Fruit fly (Drosophila melanogaster) whole organism, prepupa: ENCODE data around the gene MKP-4.

Experiments
- CG10631 ChIP-seq: fragments of 200-800 bp; sonication (Bioruptor generic); optimal IDR thresholded peaks from 2 replicates; lab custom pipeline; 2016; ENCODE audit warnings: missing biosample characterization, missing genetic modification characterization
- CG11902 ChIP-seq: fragments of 200-800 bp; sonication (Bioruptor generic); optimal IDR thresholded peaks from 3 replicates; lab custom pipeline; 2016; ENCODE audit warnings: missing biosample characterization, missing genetic modification characterization
- CG15336 ChIP-seq: fragments of 200-800 bp; sonication (Bioruptor generic); IDR thresholded peaks from 2 replicates; pipeline ENCODE4 v1.3.6; 2022; ENCODE audit warnings: missing biosample characterization, missing genetic modification characterization
- CG1621 ChIP-seq: fragments of 200-800 bp; sonication (Bioruptor generic); optimal IDR thresholded peaks from 3 replicates; lab custom pipeline; 2018; ENCODE audit warnings: missing biosample characterization, mild to moderate bottlenecking, missing genetic modification characterization
- CG31627 ChIP-seq: fragments of 200-800 bp; sonication (Bioruptor generic); optimal IDR thresholded peaks from 3 replicates; lab custom pipeline; 2016; ENCODE audit warnings: missing biosample characterization, missing genetic modification characterization
- CG32006 ChIP-seq: fragments of 200-800 bp; sonication (Bioruptor generic); optimal IDR thresholded peaks from 3 replicates; lab custom pipeline; 2017; ENCODE audit warnings: missing biosample characterization, mild to moderate bottlenecking, missing genetic modification characterization
- CG6276 ChIP-seq: fragments of 200-800 bp; sonication (Bioruptor generic); optimal IDR thresholded peaks from 2 replicates; lab custom pipeline; 2017; ENCODE audit warnings: missing biosample characterization, mild to moderate bottlenecking, missing genetic modification characterization
- CG7368 ChIP-seq: fragments of 200-800 bp; sonication (Bioruptor generic); optimal IDR thresholded peaks from 3 replicates; lab custom pipeline; 2016; ENCODE audit warnings: missing biosample characterization, missing genetic modification characterization
- CG8319 ChIP-seq: fragments of 200-800 bp; sonication (Bioruptor generic); optimal IDR thresholded peaks from 3 replicates; lab custom pipeline; 2016; ENCODE audit warnings: missing biosample characterization, missing genetic modification characterization
- CG8632 ChIP-seq: fragments of 200-800 bp; sonication (Bioruptor generic); optimal IDR thresholded peaks from 3 replicates; lab custom pipeline; 2016; ENCODE audit warnings: missing biosample characterization, missing genetic modification characterization
- CG9139 ChIP-seq: fragments of 200-800 bp; sonication (Bioruptor generic); optimal IDR thresholded peaks from 3 replicates; lab custom pipeline; 2017; ENCODE audit warnings: missing biosample characterization, mild to moderate bottlenecking, missing genetic modification characterization
- Eip78C ChIP-seq: fragments of 200-800 bp; sonication (Bioruptor generic); peaks from one replicate; lab custom pipeline; 2016; ENCODE audit warnings: missing biosample characterization, missing genetic modification characterization
- Eip93F ChIP-seq: fragments of 200-800 bp; sonication (Bioruptor generic); optimal IDR thresholded peaks from 2 replicates; lab custom pipeline; 2016; ENCODE audit warnings: missing biosample characterization, mild to moderate bottlenecking, missing genetic modification characterization
- Hr38 ChIP-seq: sonication (Bioruptor generic); optimal IDR thresholded peaks from 2 replicates; lab custom pipeline; 2016; ENCODE audit warnings: missing biosample characterization, missing genetic modification characterization
- Lpt ChIP-seq: fragments of 200-800 bp; sonication (Bioruptor generic); optimal IDR thresholded peaks from 3 replicates; lab custom pipeline; 2016; ENCODE audit warnings: missing biosample characterization, missing genetic modification characterization
- OdsH ChIP-seq: fragments of 200-800 bp; sonication (Bioruptor generic); optimal IDR thresholded peaks from 3 replicates; lab custom pipeline; 2016; ENCODE audit warnings: missing biosample characterization, missing genetic modification characterization
- Smox ChIP-seq: fragments of 200-800 bp; sonication (Bioruptor generic); optimal IDR thresholded peaks from 3 replicates; lab custom pipeline; 2016; ENCODE audit warnings: missing biosample characterization, missing genetic modification characterization
- Sox14 ChIP-seq: fragments of 200-800 bp; sonication (Bioruptor generic); optimal IDR thresholded peaks from 3 replicates; lab custom pipeline; 2016; ENCODE audit warnings: missing biosample characterization, missing genetic modification characterization
- achi ChIP-seq: fragments of 200-800 bp; sonication (Bioruptor generic); optimal IDR thresholded peaks from 3 replicates; lab custom pipeline; 2016; ENCODE audit warnings: missing biosample characterization, missing genetic modification characterization
- cyc ChIP-seq: fragments of 200-800 bp; sonication (Bioruptor generic); optimal IDR thresholded peaks from 3 replicates; lab custom pipeline; 2016; ENCODE audit warnings: missing biosample characterization, missing genetic modification characterization
- dsx ChIP-seq: fragments of 200-800 bp; optimal IDR thresholded peaks from 3 replicates; lab custom pipeline; 2019; ENCODE audit warnings: missing biosample characterization, mild to moderate bottlenecking, missing genetic modification characterization, moderate library complexity; ENCODE audit not compliant: poor library complexity, severe bottlenecking
- fd85E ChIP-seq: fragments of 200-800 bp; sonication (Bioruptor generic); optimal IDR thresholded peaks from 3 replicates; lab custom pipeline; 2016; ENCODE audit warnings: missing biosample characterization, missing genetic modification characterization
- fkh ChIP-seq: fragments of 200-800 bp; sonication (Bioruptor generic); optimal IDR thresholded peaks from 3 replicates; lab custom pipeline; 2017; ENCODE audit warnings: missing biosample characterization, mild to moderate bottlenecking, missing genetic modification characterization, moderate library complexity
- lz ChIP-seq: fragments of 200-800 bp; sonication (Bioruptor generic); optimal IDR thresholded peaks from 3 replicates; lab custom pipeline; 2016; ENCODE audit warnings: missing biosample characterization, missing genetic modification characterization
- spab ChIP-seq: fragments of 200-800 bp; sonication (Bioruptor generic); optimal IDR thresholded peaks from 2 replicates; lab custom pipeline; 2017; ENCODE audit warnings: missing biosample characterization, mild to moderate bottlenecking, missing genetic modification characterization, missing genetic modification reagents
- svp ChIP-seq: fragments of 200-800 bp; sonication (Bioruptor generic); peaks from one replicate; lab custom pipeline; 2016; ENCODE audit warnings: missing biosample characterization, missing genetic modification characterization
- topi ChIP-seq: fragments of 200-800 bp; sonication (Bioruptor generic); optimal IDR thresholded peaks from 3 replicates; lab custom pipeline; 2016; ENCODE audit warnings: missing biosample characterization, missing genetic modification characterization

Gene MKP-4

dm6 chrX:19668405-19668804 is 45.5 kb downstream of the MKP-4 start (continued):
- peak; percentile 95 for TF ChIP-seq spab (GFP tag; lab: Kevin White, UChicago)
- peak; percentile 96 for TF ChIP-seq dsx (GFP tag; lab: Kevin White, UChicago)
- TF ChIP-seq achi (GFP tag; lab: Kevin White, UChicago): peak; percentile 98
- TF ChIP-seq cyc (GFP tag; lab: Kevin White, UChicago): peak; percentile 99
- TF ChIP-seq Lpt (GFP tag; lab: Kevin White, UChicago): peak; percentile 98
- peak; percentile 96 for TF ChIP-seq fd85E (GFP tag; lab: Kevin White, UChicago)
- TF ChIP-seq CG11902 (GFP tag; lab: Kevin White, UChicago): peak; percentile 98
- TF ChIP-seq CG31627 (GFP tag; lab: Kevin White, UChicago): peak; percentile 99
- peak; percentile 98 for TF ChIP-seq CG8632
- TF ChIP-seq Hr38 (GFP tag; lab: Kevin White, UChicago): peak; percentile 86
- peak; percentile 99 for TF ChIP-seq CG7368 (GFP tag; lab: Kevin White, UChicago)
- peak; percentile 96 for TF ChIP-seq CG9139
- TF ChIP-seq topi: peak; percentile 99
- TF ChIP-seq OdsH (GFP tag; lab: Kevin White, UChicago): peak; percentile 99
- TF ChIP-seq Smox (GFP tag; lab: Kevin White, UChicago): peak; percentile 99
- TF ChIP-seq lz (GFP tag; lab: Kevin White, UChicago): peak; percentile 99
- TF ChIP-seq CG15336 (GFP tag; lab: Robert Waterston, UW): peak; percentile 97
- peak; percentile 100 for TF ChIP-seq svp (GFP tag; lab: Kevin White, UChicago)
- TF ChIP-seq CG6276 (GFP tag; lab: Kevin White, UChicago): peak; percentile 88
- peak; percentile 99 for TF ChIP-seq Eip93F
- TF ChIP-seq CG8319 (GFP tag; lab: Kevin White, UChicago): peak; percentile 98
- TF ChIP-seq fkh (GFP tag; lab: Kevin White, UChicago): no peak
- peak; percentile 97 for TF ChIP-seq CG32006 (GFP tag; lab: Kevin White, UChicago)
- peak; percentile 99 for TF ChIP-seq CG10631 (GFP tag; lab: Kevin White, UChicago)
- peak; percentile 98 for TF ChIP-seq CG1621 (tag; lab: Kevin White, UChicago)
- peak; percentile 100 for TF ChIP-seq Sox14 (GFP tag; lab: Kevin White, UChicago)
- peak; percentile 100 for TF ChIP-seq Eip78C (GFP tag; lab: Kevin White, UChicago)
- TF ChIP-seq, all 60 proteins: peak for 59
